Fruit fly (Drosophila melanogaster): ENCODE data around the gene His3.3A.

The His3.3A gene

dm6 chr2L:5031886-5032285, 23.0 kb upstream of the His3.3A start:
- no peak for TF ChIP-seq CG17801 (GFP tag; optimal IDR thresholded peaks at IDR 0.05; ENCODE audit: partially characterized antibody)

dm6 chr2L:5036120-5036519, 18.7 kb upstream of the His3.3A start:
- TF ChIP-seq CG17801 (GFP tag; optimal IDR thresholded peaks at IDR 0.05; ENCODE audit: partially characterized antibody), result no peak

- TF ChIP-seq CG17801 (GFP tag; optimal IDR thresholded peaks at IDR 0.05; ENCODE audit: partially characterized antibody), result no peak
These were observed 17.4 kb upstream of the His3.3A start, which contains the start of the genes CG14042 and SP555 for dm6 chr2L:5037402-5037860. TSS of gene CG14042 (plus strand) at chr2L:5037709. TSS of gene SP555 (plus strand) at chr2L:5037709.

- TF ChIP-seq CG17801 (GFP tag; optimal IDR thresholded peaks at IDR 0.05; ENCODE audit: partially characterized antibody), result no peak
These were observed 12.8 kb upstream of the His3.3A start for dm6 chr2L:5042076-5042475.

- TF ChIP-seq CG17801 (GFP tag; optimal IDR thresholded peaks at IDR 0.05; ENCODE audit: partially characterized antibody), result peak; percentile 58
These were observed 11.8 kb upstream of the His3.3A start, which contains the start of the genes CG33995, CG44000 and CG44001 for dm6 chr2L:5043043-5043442. TSS of gene CG33995 (plus strand) at chr2L:5043270. TSS of gene CG44000 (plus strand) at chr2L:5043270. TSS of gene CG44001 (plus strand) at chr2L:5043270.

- no peak for TF ChIP-seq CG17801 (GFP tag; optimal IDR thresholded peaks at IDR 0.05; ENCODE audit: partially characterized antibody)
These were observed 11.2 kb upstream of the His3.3A start for dm6 chr2L:5043495-5044146.

- TF ChIP-seq CG17801 (GFP tag; optimal IDR thresholded peaks at IDR 0.05; ENCODE audit: partially characterized antibody), result no peak
These were observed 10.4 kb upstream of the His3.3A start, which contains the start of gene CG31650 for dm6 chr2L:5044361-5044891. TSS of gene CG31650 (minus strand) at chr2L:5044712.

- TF ChIP-seq CG17801 (GFP tag; optimal IDR thresholded peaks at IDR 0.05; ENCODE audit: partially characterized antibody), result no peak
These were observed 9.8 kb upstream of the His3.3A start for dm6 chr2L:5044892-5045619.

- no peak for TF ChIP-seq CG17801 (GFP tag; optimal IDR thresholded peaks at IDR 0.05; ENCODE audit: partially characterized antibody)
These were observed 8.6 kb upstream of the His3.3A start for dm6 chr2L:5046261-5046660.

dm6 chr2L:5049974-5050373, 4.9 kb upstream of the His3.3A start:
- TF ChIP-seq CG17801 (GFP tag; optimal IDR thresholded peaks at IDR 0.05; ENCODE audit: partially characterized antibody), result no peak

dm6 chr2L:5050825-5051224, 4.0 kb upstream of the His3.3A start, which contains the start of gene CG9121:
TSS of gene CG9121 (minus strand) at chr2L:5051062.
- no peak for TF ChIP-seq CG17801 (GFP tag; optimal IDR thresholded peaks at IDR 0.05; ENCODE audit: partially characterized antibody)

- TF ChIP-seq CG17801 (GFP tag; optimal IDR thresholded peaks at IDR 0.05; ENCODE audit: partially characterized antibody), result peak; percentile 76
These were observed 2.4 kb upstream of the His3.3A start, which contains the start of gene senju for dm6 chr2L:5052367-5052914. TSS of gene senju (plus strand) at chr2L:5052843.

- TF ChIP-seq CG17801 (GFP tag; optimal IDR thresholded peaks at IDR 0.05; ENCODE audit: partially characterized antibody), result no peak
These were observed 1.9 kb upstream of the His3.3A start, which contains the start of gene eIF3h for dm6 chr2L:5052994-5053393. TSS of gene eIF3h (minus strand) at chr2L:5053094.

dm6 chr2L:5055528-5055927, 670 bp downstream of the His3.3A start:
- TF ChIP-seq CG17801 (GFP tag; optimal IDR thresholded peaks at IDR 0.05; ENCODE audit: partially characterized antibody), result no peak

dm6 chr2L:5058094-5058493, 3.2 kb downstream of the His3.3A start, which contains the start of gene Nepl3:
TSS of gene Nepl3 (minus strand) at chr2L:5058248.
- no peak for TF ChIP-seq CG17801 (GFP tag; optimal IDR thresholded peaks at IDR 0.05; ENCODE audit: partially characterized antibody)

Measured in ovary, adult (tissue).